Worm (Caenorhabditis elegans) whole organism, dauer: Measurements from ENCODE around the gene B0280.11.
"Not testable (repeated sequence)": the region's sequence is repeated elsewhere in the genome, so short reads cannot be mapped to it uniquely, and the experiment has no call there.

ENCODE experiments used
- unc-62 ChIP-seq: sonication (generic microtip); optimal IDR thresholded peaks from 2 replicates; lab custom pipeline; 2017; ENCODE audit warnings: missing biosample characterization, missing genetic modification reagents, missing genetic modification characterization

B0280.11 gene

ce11 chrIII:7155631-7156030 is 17.6 kb upstream of the B0280.11 start:
- no peak for TF ChIP-seq unc-62

ce11 chrIII:7154526-7154925 is 16.4 kb upstream of the B0280.11 start:
- TF ChIP-seq unc-62, result no peak

DNA sequence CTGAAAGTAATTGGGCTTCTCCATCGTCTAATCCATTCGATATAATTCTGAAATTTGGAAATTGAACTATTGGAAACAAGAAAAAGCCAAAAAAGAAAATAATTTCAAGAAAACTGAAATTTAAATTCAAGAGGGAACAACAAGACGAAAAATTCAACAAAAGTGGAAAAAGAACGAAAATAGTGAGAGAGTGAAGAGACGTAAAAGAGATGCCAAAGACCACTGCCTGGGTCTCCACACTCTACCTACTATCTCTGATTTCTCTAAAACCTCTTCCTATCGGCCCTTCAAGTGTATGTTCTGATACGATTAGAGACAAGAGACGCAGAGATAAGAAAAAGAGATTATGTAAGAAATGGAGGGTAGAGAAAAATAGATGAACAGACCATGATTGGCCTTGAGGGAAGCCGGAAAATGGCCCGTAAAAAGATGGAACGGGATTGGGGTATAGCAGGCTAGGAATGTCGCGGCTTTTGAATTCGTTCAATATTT is 15.7 kb upstream of the B0280.11 start, which contains the start of gene ogt-1:
TSS of gene ogt-1 (minus strand) at position 51 of the 492 bp plus-strand sequence.
- TF ChIP-seq unc-62, result no peak

- TF ChIP-seq unc-62, result no peak
These were observed 14.5 kb upstream of the B0280.11 start for ce11 chrIII:7152569-7152968.

- no peak for TF ChIP-seq unc-62
These were observed 12.1 kb upstream of the B0280.11 start for ce11 chrIII:7150162-7150561.

DNA sequence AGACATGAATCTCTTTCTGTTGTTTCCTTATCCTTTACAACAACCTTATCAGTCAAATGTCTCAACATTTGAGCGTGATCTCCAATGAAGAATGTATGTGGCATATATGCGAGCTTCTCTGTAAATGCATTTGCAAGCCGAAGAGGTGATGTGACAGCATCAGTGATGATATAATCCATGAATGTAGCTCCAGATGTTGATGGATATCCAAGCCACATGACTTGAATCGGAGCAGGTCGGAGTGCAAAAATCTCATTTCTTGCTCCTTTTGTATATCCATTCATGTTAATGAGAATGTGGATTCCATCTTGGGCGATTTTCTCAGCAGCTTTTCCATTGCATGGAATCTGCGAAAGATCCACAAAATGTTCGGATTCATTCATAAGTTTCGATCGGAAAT is 10.1 kb upstream of the B0280.11 start:
- TF ChIP-seq unc-62, result no peak

DNA sequence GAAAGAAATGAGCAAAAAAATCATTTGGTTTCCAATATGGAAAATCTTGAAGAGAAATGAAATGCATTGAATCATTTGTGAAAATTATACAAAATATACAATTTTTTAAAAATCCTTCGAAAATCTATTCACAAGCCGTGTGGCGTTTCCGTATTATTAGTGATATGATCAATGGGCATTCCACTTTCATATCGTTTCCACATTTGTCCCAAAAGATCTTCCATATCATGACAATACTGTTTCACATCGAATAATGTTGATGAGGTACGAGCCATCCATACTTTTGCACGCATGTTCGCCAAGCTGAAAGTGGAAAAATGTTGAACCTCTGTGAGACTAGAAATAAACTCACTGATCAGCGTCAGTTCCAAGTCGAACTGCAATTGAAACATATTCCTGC is 8.3 kb upstream of the B0280.11 start:
- TF ChIP-seq unc-62, result no peak

ce11 chrIII:7144749-7145148 is 6.7 kb upstream of the B0280.11 start, which contains the start of gene glr-2:
glr-2 (minus strand) TSS chrIII:7144959.
- no peak for TF ChIP-seq unc-62

- TF ChIP-seq unc-62, result no peak
These were observed 4.1 kb upstream of the B0280.11 start for ce11 chrIII:7142172-7142601.

ce11 chrIII:7141285-7141715 is 3.2 kb upstream of the B0280.11 start:
- TF ChIP-seq unc-62, result no peak

- TF ChIP-seq unc-62, result no peak
These were observed 2.2 kb upstream of the B0280.11 start for ce11 chrIII:7140228-7140710.

- TF ChIP-seq unc-62, result no peak
These were observed 2.1 kb downstream of the B0280.11 start, which contains the start of gene B0280.17 for ce11 chrIII:7136015-7136414. B0280.17 (minus strand) TSS chrIII:7136115.

DNA sequence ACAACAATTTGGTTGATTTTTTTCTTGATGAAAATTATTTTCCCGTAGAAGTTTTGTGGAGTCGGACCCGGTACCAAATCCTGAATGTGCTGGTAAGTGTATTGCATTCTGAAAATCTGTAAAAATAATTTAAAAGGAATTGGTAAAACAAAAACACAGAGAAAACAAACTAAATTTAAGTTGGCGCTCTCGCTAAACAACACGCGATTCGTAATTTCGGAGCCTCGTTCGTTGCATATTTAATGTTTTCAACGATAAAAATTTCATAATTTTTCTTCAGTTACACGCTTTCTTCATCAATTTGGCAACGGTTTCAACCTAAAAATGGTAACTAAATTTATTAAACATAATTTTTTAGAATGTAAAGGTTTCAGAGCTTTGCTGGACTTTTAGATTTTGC is 4.5 kb downstream of the B0280.11 start, which contains the start of the genes pot-1 and ggtb-1:
TSS of gene pot-1 (minus strand) at position 120 of the 400 bp plus-strand sequence.
TSS of gene ggtb-1 (plus strand) at position 208 of the 400 bp plus-strand sequence.
- TF ChIP-seq unc-62, result no peak

ce11 chrIII:7128601-7129000 is 9.5 kb downstream of the B0280.11 start, which contains the start of gene viro-2:
viro-2 (plus strand) TSS chrIII:7128901.
- TF ChIP-seq unc-62, result not testable (repeated sequence)

ce11 chrIII:7124364-7124763 is 13.7 kb downstream of the B0280.11 start, which contains the start of gene B0280.2:
B0280.2 (plus strand) TSS chrIII:7124664.
- TF ChIP-seq unc-62, result no peak

DNA sequence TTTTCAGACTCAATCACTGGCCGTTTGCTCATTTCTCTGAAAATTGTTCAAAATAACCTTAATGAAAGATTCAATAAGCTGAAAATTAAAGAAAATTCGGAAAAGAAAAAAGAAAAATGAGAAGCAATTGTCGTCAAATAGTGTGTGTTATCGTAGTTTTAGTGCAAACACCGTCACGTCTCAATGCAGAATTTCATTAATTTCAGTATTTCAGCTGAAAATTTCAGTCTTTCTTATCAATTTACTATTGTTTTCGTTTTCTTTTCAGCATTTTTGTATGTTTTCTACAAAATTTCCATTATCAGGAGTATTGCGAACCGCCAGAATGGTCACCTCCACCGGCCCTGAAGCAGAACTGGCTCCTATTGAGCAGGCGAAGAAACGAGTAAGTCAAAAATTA is 15.2 kb downstream of the B0280.11 start, which contains the start of the genes B0280.9 and rpia-1:
TSS of gene B0280.9 (minus strand) at position 36 of the 400 bp plus-strand sequence.
TSS of gene rpia-1 (plus strand) at position 269 of the 400 bp plus-strand sequence.
- no peak for TF ChIP-seq unc-62

- TF ChIP-seq unc-62, result no peak
These were observed 17.6 kb downstream of the B0280.11 start for ce11 chrIII:7120477-7120876.

DNA sequence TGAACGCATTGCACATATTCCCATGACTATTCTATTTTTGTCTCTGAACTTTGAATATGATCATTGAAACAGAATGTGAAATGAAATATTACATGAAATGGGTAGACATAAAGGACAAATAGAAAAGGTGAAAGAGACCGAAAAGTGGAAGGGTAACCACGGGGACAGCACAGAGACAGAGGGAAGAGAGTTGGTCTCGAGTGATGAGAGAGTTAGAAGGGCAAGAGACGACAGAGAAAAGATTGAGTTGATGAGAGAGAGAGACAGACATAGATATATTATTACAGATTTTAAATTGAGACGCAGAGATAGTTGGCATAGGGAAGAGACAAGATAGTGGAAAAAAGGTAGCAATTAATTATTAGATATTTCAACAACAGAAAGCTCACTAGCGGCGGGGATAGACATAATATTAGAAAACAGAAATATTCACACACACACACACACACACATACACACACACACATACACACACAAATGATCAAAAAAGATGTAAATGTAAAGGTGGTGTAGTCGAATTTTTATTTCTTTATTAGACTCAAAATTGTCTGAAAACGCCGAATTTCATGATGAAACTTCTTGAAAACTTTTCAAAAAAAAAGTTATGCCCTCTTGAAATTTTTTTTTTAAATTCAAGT is 21.3 kb downstream of the B0280.11 start:
- TF ChIP-seq unc-62, result no peak
